Worm (Caenorhabditis elegans) whole organism, young adult: Measurements from ENCODE around the gene ebax-1.

Source experiments
- B0261.1 ChIP-seq: sonication (generic microtip); optimal IDR thresholded peaks from 2 replicates; lab custom pipeline; 2016; ENCODE audit warnings: mild to moderate bottlenecking, missing genetic modification characterization, moderate library complexity, missing compliant biosample characterization
- C06A6.2 ChIP-seq: fragments of 200-800 bp; sonication (Bioruptor generic); conservative IDR thresholded peaks from 2 replicates; pipeline ENCODE4 v1.3.6; 2022; ENCODE audit warnings: missing genetic modification characterization, missing compliant biosample characterization
- C17E4.6 ChIP-seq: fragments of 200-800 bp; sonication (Bioruptor generic); IDR thresholded peaks from 2 replicates; pipeline ENCODE4 v1.3.6; 2022; ENCODE audit warnings: missing genetic modification reagents, missing genetic modification characterization, missing compliant biosample characterization
- F23B12.7 ChIP-seq: sonication (generic microtip); optimal IDR thresholded peaks from 2 replicates; lab custom pipeline; 2017; ENCODE audit warnings: missing genetic modification characterization, mild to moderate bottlenecking, missing compliant biosample characterization, antibody characterized with exemption, moderate library complexity; ENCODE audit not compliant: insufficient read depth
- F33H1.4 ChIP-seq: fragments of 200-800 bp; sonication (Bioruptor generic); IDR thresholded peaks from 2 replicates; pipeline ENCODE4 v1.3.6; 2022; ENCODE audit warnings: missing genetic modification reagents, missing genetic modification characterization, missing compliant biosample characterization
- F55B11.4 ChIP-seq: sonication (generic microtip); optimal IDR thresholded peaks from 2 replicates; lab custom pipeline; 2016; ENCODE audit warnings: missing compliant biosample characterization, missing genetic modification characterization, borderline replicate concordance; ENCODE audit not compliant: insufficient read depth
- F57A8.1 ChIP-seq: fragments of 200-800 bp; sonication (Bioruptor generic); optimal IDR thresholded peaks from 2 replicates; lab custom pipeline; 2018; ENCODE audit warnings: mild to moderate bottlenecking, missing genetic modification characterization, moderate library complexity, missing compliant biosample characterization
- Y53F4B.3 ChIP-seq: fragments of 200-800 bp; sonication (Bioruptor generic); IDR thresholded peaks from 2 replicates; pipeline ENCODE4 v1.3.6; 2022; ENCODE audit warnings: missing genetic modification reagents, missing genetic modification characterization, missing compliant biosample characterization
- Y56A3A.18 ChIP-seq: fragments of 200-800 bp; sonication (Bioruptor generic); IDR thresholded peaks from 2 replicates; pipeline ENCODE4 v1.3.6; 2022; ENCODE audit warnings: missing genetic modification reagents, missing genetic modification characterization, missing compliant biosample characterization
- Y79H2A.3 ChIP-seq: fragments of 200-800 bp; sonication (Bioruptor generic); conservative IDR thresholded peaks from 2 replicates; pipeline ENCODE4 v1.3.6; 2022; ENCODE audit warnings: missing genetic modification reagents, missing genetic modification characterization, missing compliant biosample characterization
- ama-1 ChIP-seq, 3 experiments: fragments of 150-350 bp in 1 of 3; sonication (generic microtip) in 2 of 3; optimal IDR thresholded peaks; 2 replicates each; lab custom pipeline; 2014 to 2018; ENCODE audit warnings: missing biosample characterization in 2 of 3, missing genetic modification characterization in 2 of 3, missing genetic modification reagents in 2 of 3
- aptf-2 ChIP-seq: fragments of 200-800 bp; sonication (Bioruptor generic); conservative IDR thresholded peaks from 2 replicates; pipeline ENCODE4 v1.3.6; 2022; ENCODE audit warnings: missing genetic modification reagents, missing genetic modification characterization, missing compliant biosample characterization
- cebp-1 ChIP-seq, 2 experiments: fragments of 200-800 bp in 1 of 2; sonication (Bioruptor generic) in 1 of 2; sonication (generic microtip) in 1 of 2; IDR thresholded peaks in 1 of 2; optimal IDR thresholded peaks in 1 of 2; 2 replicates each; pipeline versions ENCODE4 v1.3.6 to Lab custom; 2017 to 2022; ENCODE audit warnings: missing compliant biosample characterization in 2 of 2, missing genetic modification characterization in 2 of 2, mild to moderate bottlenecking in 1 of 2, missing genetic modification reagents in 1 of 2, moderate library complexity in 1 of 2
- ceh-100 ChIP-seq: fragments of 200-800 bp; sonication (Bioruptor generic); IDR thresholded peaks from 2 replicates; pipeline ENCODE4 v1.3.6; 2022; ENCODE audit warnings: missing genetic modification reagents, missing genetic modification characterization, missing compliant biosample characterization
- ceh-27 ChIP-seq: fragments of 200-800 bp; sonication (Bioruptor generic); optimal IDR thresholded peaks from 2 replicates; lab custom pipeline; 2018; ENCODE audit warnings: mild to moderate bottlenecking, missing genetic modification characterization, moderate library complexity, missing compliant biosample characterization
- ceh-58 ChIP-seq: fragments of 200-800 bp; sonication (Bioruptor generic); IDR thresholded peaks from 2 replicates; pipeline ENCODE4 v1.3.6; 2022; ENCODE audit warnings: missing genetic modification characterization, missing compliant biosample characterization
- ceh-79 ChIP-seq: sonication (generic microtip); optimal IDR thresholded peaks from 2 replicates; lab custom pipeline; 2017; ENCODE audit warnings: mild to moderate bottlenecking, missing genetic modification characterization, missing compliant biosample characterization
- dox-1 ChIP-seq: fragments of 200-800 bp; sonication (Bioruptor generic); IDR thresholded peaks from 2 replicates; pipeline ENCODE4 v1.3.6; 2022; ENCODE audit warnings: missing genetic modification reagents, missing genetic modification characterization, missing compliant biosample characterization
- efl-1 ChIP-seq: fragments of 150-350 bp; optimal IDR thresholded peaks from 2 replicates; lab custom pipeline; 2014; ENCODE audit warnings: missing biosample characterization, missing genetic modification reagents, missing genetic modification characterization
- hmg-20 ChIP-seq: fragments of 200-800 bp; sonication (Bioruptor generic); IDR thresholded peaks from 2 replicates; pipeline ENCODE4 v1.3.6; 2022; ENCODE audit warnings: missing genetic modification reagents, missing genetic modification characterization, missing compliant biosample characterization
- hrde-1 ChIP-seq: sonication (generic microtip); optimal IDR thresholded peaks from 2 replicates; lab custom pipeline; 2016; ENCODE audit warnings: missing genetic modification characterization, mild to moderate bottlenecking, missing compliant biosample characterization, moderate library complexity, missing genotype, missing genetic modification reagents, borderline replicate concordance
- lag-1 ChIP-seq: fragments of 200-800 bp; sonication (Bioruptor generic); IDR thresholded peaks from 2 replicates; pipeline ENCODE4 v1.3.6; 2022; ENCODE audit warnings: missing genetic modification reagents, missing genetic modification characterization, missing compliant biosample characterization
- let-526 ChIP-seq: fragments of 200-800 bp; sonication (Bioruptor generic); IDR thresholded peaks from 2 replicates; pipeline ENCODE4 v1.3.6; 2022; ENCODE audit warnings: missing genetic modification reagents, missing genetic modification characterization, missing compliant biosample characterization
- lin-26 ChIP-seq: fragments of 200-800 bp; sonication (Bioruptor generic); IDR thresholded peaks from 2 replicates; pipeline ENCODE4 v1.3.6; 2022; ENCODE audit warnings: missing genetic modification reagents, missing genetic modification characterization, missing compliant biosample characterization
- lir-1 ChIP-seq: fragments of 200-800 bp; sonication (Bioruptor generic); conservative IDR thresholded peaks from 2 replicates; pipeline ENCODE4 v1.3.6; 2022; ENCODE audit warnings: missing genetic modification reagents, missing genetic modification characterization, missing compliant biosample characterization
- lsl-1 ChIP-seq: fragments of 200-800 bp; sonication (Bioruptor generic); optimal IDR thresholded peaks from 2 replicates; lab custom pipeline; 2018; ENCODE audit warnings: mild to moderate bottlenecking, missing genetic modification characterization, moderate library complexity, missing compliant biosample characterization
- mcd-1 ChIP-seq: fragments of 200-800 bp; sonication (Bioruptor generic); IDR thresholded peaks from 2 replicates; pipeline ENCODE4 v1.3.6; 2022; ENCODE audit warnings: missing genetic modification reagents, missing genetic modification characterization, missing compliant biosample characterization
- mxl-1 ChIP-seq: sonication (generic microtip); optimal IDR thresholded peaks from 2 replicates; lab custom pipeline; 2016; ENCODE audit warnings: missing genetic modification characterization, missing compliant biosample characterization
- nfyb-1 ChIP-seq: fragments of 200-800 bp; sonication (Bioruptor generic); IDR thresholded peaks from 2 replicates; pipeline ENCODE4 v1.3.6; 2022; ENCODE audit warnings: missing genetic modification reagents, missing genetic modification characterization, missing compliant biosample characterization
- nhr-80 ChIP-seq: sonication (generic microtip); optimal IDR thresholded peaks from 2 replicates; lab custom pipeline; 2016; ENCODE audit warnings: missing genetic modification characterization, missing compliant biosample characterization
- snpc-1.3 ChIP-seq: sonication (generic microtip); optimal IDR thresholded peaks from 2 replicates; lab custom pipeline; 2017; ENCODE audit warnings: missing genetic modification characterization, mild to moderate bottlenecking, missing compliant biosample characterization, antibody characterized with exemption, moderate library complexity, missing genotype, missing genetic modification reagents; ENCODE audit not compliant: insufficient read depth
- somi-1 ChIP-seq: fragments of 200-800 bp; sonication (Bioruptor generic); optimal IDR thresholded peaks from 2 replicates; lab custom pipeline; 2018; ENCODE audit warnings: mild to moderate bottlenecking, missing genetic modification characterization, missing compliant biosample characterization
- tlf-1 ChIP-seq: fragments of 200-800 bp; sonication (Bioruptor generic); optimal IDR thresholded peaks from 2 replicates; lab custom pipeline; 2018; ENCODE audit warnings: mild to moderate bottlenecking, missing genetic modification characterization, missing compliant biosample characterization
- unc-130 ChIP-seq: sonication (generic microtip); optimal IDR thresholded peaks from 2 replicates; lab custom pipeline; 2016; ENCODE audit warnings: missing genetic modification reagents, missing genetic modification characterization, missing compliant biosample characterization
- unc-62 ChIP-seq: fragments of 150-350 bp; optimal IDR thresholded peaks from 2 replicates; lab custom pipeline; 2014; ENCODE audit warnings: missing biosample characterization, missing genetic modification reagents, missing genetic modification characterization
- ztf-6 ChIP-seq: fragments of 200-800 bp; sonication (Bioruptor generic); IDR thresholded peaks from 2 replicates; pipeline ENCODE4 v1.3.6; 2022; ENCODE audit warnings: missing genetic modification reagents, missing genetic modification characterization, missing compliant biosample characterization

The ebax-1 gene

ce11 chrIV:10269137-10269933 is 17.4 kb upstream of the ebax-1 start, which contains the start of the genes nspd-7 and Y43C5A.2:
nspd-7 (minus strand) TSS chrIV:10269187.
Y43C5A.2 (plus strand) TSS chrIV:10269883.
- no peak for TF ChIP-seq let-526
- peak; percentile 43 for TF ChIP-seq nhr-80 (tag; lab: Kevin White, UChicago)

ce11 chrIV:10273360-10273759 is 13.4 kb upstream of the ebax-1 start:
- no peak for TF ChIP-seq ceh-79 (tag; lab: Kevin White, UChicago)
- TF ChIP-seq F33H1.4 (GFP tag; lab: Robert Waterston, UW) = no peak
- TF ChIP-seq Y79H2A.3 (GFP tag; lab: Robert Waterston, UW) = no peak
- no peak for TF ChIP-seq unc-62 (GFP tag; lab: Kevin White, UChicago)
- TF ChIP-seq hmg-20 (GFP tag; lab: Robert Waterston, UW) = no peak
- no peak for TF ChIP-seq B0261.1 (tag; lab: Kevin White, UChicago)
- no peak for TF ChIP-seq mxl-1 (tag; lab: Kevin White, UChicago)
- no peak for TF ChIP-seq hrde-1 (tag; lab: Kevin White, UChicago)
- TF ChIP-seq aptf-2 (GFP tag; lab: Robert Waterston, UW) = no peak
- TF ChIP-seq lir-1 (GFP tag; lab: Robert Waterston, UW) = no peak
- TF ChIP-seq nfyb-1 (GFP tag; lab: Robert Waterston, UW) = no peak
- no peak for TF ChIP-seq F57A8.1 (GFP tag; lab: Kevin White, UChicago)
- TF ChIP-seq lag-1 (GFP tag; lab: Robert Waterston, UW) = no peak
- no peak for TF ChIP-seq Y53F4B.3 (GFP tag; lab: Robert Waterston, UW)
- no peak for TF ChIP-seq C06A6.2 (GFP tag; lab: Robert Waterston, UW)
- no peak for TF ChIP-seq F23B12.7 (tag; lab: Kevin White, UChicago)
- no peak for TF ChIP-seq efl-1 (GFP tag; lab: Kevin White, UChicago)
- no peak for TF ChIP-seq ceh-100 (GFP tag; lab: Robert Waterston, UW)

- TF ChIP-seq Y56A3A.18 (GFP tag; lab: Robert Waterston, UW) (no peak), ama-1 (optimal IDR thresholded peaks at IDR 0.05; lab: Kevin White, UChicago) (no peak), ama-1 (GFP tag; optimal IDR thresholded peaks at IDR 0.05; lab: Kevin White, UChicago) (no peak), dox-1 (GFP tag; lab: Robert Waterston, UW) (no peak), cebp-1 (GFP tag; IDR thresholded peaks at IDR 0.05; lab: Robert Waterston, UW) (no peak), cebp-1 (tag; optimal IDR thresholded peaks at IDR 0.05; lab: Kevin White, UChicago) (no peak), ceh-58 (GFP tag; lab: Robert Waterston, UW) (no peak), nfyb-1 (GFP tag; lab: Robert Waterston, UW) (no peak), hrde-1 (tag; lab: Kevin White, UChicago) (no peak), ztf-6 (GFP tag; lab: Robert Waterston, UW) (no peak), F55B11.4 (tag; lab: Kevin White, UChicago) (no peak), lin-26 (GFP tag; lab: Robert Waterston, UW) (no peak), lsl-1 (GFP tag; lab: Kevin White, UChicago) (no peak), mcd-1 (no peak), tlf-1 (GFP tag; lab: Kevin White, UChicago) (no peak), somi-1 (GFP tag; lab: Kevin White, UChicago) (no peak), unc-130 (GFP tag; lab: Kevin White, UChicago) (no peak), C17E4.6 (GFP tag; lab: Robert Waterston, UW) (no peak), snpc-1.3 (tag; lab: Kevin White, UChicago) (no peak), lag-1 (GFP tag; lab: Robert Waterston, UW) (no peak), ceh-27 (GFP tag; lab: Kevin White, UChicago) (no peak)
These were observed 12.9 kb upstream of the ebax-1 start, which contains the start of gene Y43C5A.3 for ce11 chrIV:10273781-10274313. Y43C5A.3 (plus strand) TSS chrIV:10274036.
